Worm (Caenorhabditis elegans) whole organism, young adult: ENCODE measurements around the gene F23B2.10.

Source experiments
- B0019.2 ChIP-seq: fragments of 200-800 bp; sonication (Bioruptor generic); conservative IDR thresholded peaks from 2 replicates; pipeline ENCODE4 v1.3.6; 2022; ENCODE audit warnings: missing genetic modification reagents, missing genetic modification characterization, missing compliant biosample characterization
- F10E7.11 ChIP-seq: sonication (generic microtip); optimal IDR thresholded peaks from 2 replicates; lab custom pipeline; 2017; ENCODE audit warnings: mild to moderate bottlenecking, missing genetic modification characterization, moderate library complexity, missing compliant biosample characterization
- F33H1.4 ChIP-seq: fragments of 200-800 bp; sonication (Bioruptor generic); IDR thresholded peaks from 2 replicates; pipeline ENCODE4 v1.3.6; 2022; ENCODE audit warnings: missing genetic modification reagents, missing genetic modification characterization, missing compliant biosample characterization
- F52B5.7 ChIP-seq: sonication (generic microtip); optimal IDR thresholded peaks from 2 replicates; lab custom pipeline; 2016; ENCODE audit warnings: mild to moderate bottlenecking, missing genetic modification characterization, missing compliant biosample characterization
- K11D2.4 ChIP-seq: fragments of 200-800 bp; sonication (Bioruptor generic); IDR thresholded peaks from 2 replicates; pipeline ENCODE4 v1.3.6; 2022; ENCODE audit warnings: missing genetic modification reagents, missing genetic modification characterization, missing compliant biosample characterization
- T26A5.8 ChIP-seq: sonication (generic microtip); optimal IDR thresholded peaks from 2 replicates; lab custom pipeline; 2016; ENCODE audit warnings: missing genetic modification characterization, missing compliant biosample characterization
- Y56A3A.18 ChIP-seq: fragments of 200-800 bp; sonication (Bioruptor generic); IDR thresholded peaks from 2 replicates; pipeline ENCODE4 v1.3.6; 2022; ENCODE audit warnings: missing genetic modification reagents, missing genetic modification characterization, missing compliant biosample characterization
- Y67H2A.10 ChIP-seq: fragments of 200-800 bp; sonication (Bioruptor generic); conservative IDR thresholded peaks from 2 replicates; pipeline ENCODE4 v1.3.6; 2022; ENCODE audit warnings: missing genetic modification reagents, missing genetic modification characterization, missing compliant biosample characterization
- ZK185.1 ChIP-seq: sonication (generic microtip); optimal IDR thresholded peaks from 2 replicates; lab custom pipeline; 2016; ENCODE audit warnings: mild to moderate bottlenecking, missing genetic modification characterization, missing compliant biosample characterization; ENCODE audit not compliant: poor library complexity, severe bottlenecking
- attf-5 ChIP-seq: fragments of 200-800 bp; sonication (Bioruptor generic); optimal IDR thresholded peaks from 2 replicates; lab custom pipeline; 2018; ENCODE audit warnings: mild to moderate bottlenecking, missing genetic modification characterization, missing compliant biosample characterization
- attf-6 ChIP-seq: fragments of 200-800 bp; sonication (Bioruptor generic); IDR thresholded peaks from 2 replicates; pipeline ENCODE4 v1.3.6; 2022; ENCODE audit warnings: missing genetic modification reagents, missing genetic modification characterization, missing compliant biosample characterization
- bed-2 ChIP-seq: fragments of 200-800 bp; sonication (Bioruptor generic); IDR thresholded peaks from 2 replicates; pipeline ENCODE4 v1.3.6; 2022; ENCODE audit warnings: missing genetic modification reagents, missing genetic modification characterization, missing compliant biosample characterization
- egl-18 ChIP-seq: fragments of 200-800 bp; sonication (Bioruptor generic); IDR thresholded peaks from 2 replicates; pipeline ENCODE4 v1.3.6; 2022; ENCODE audit warnings: missing genetic modification reagents, missing genetic modification characterization, missing compliant biosample characterization
- egl-44 ChIP-seq: fragments of 200-800 bp; sonication (Bioruptor generic); IDR thresholded peaks from 2 replicates; pipeline ENCODE4 v1.3.6; 2022; ENCODE audit warnings: missing genetic modification reagents, missing genetic modification characterization, missing compliant biosample characterization
- hmg-1.2 ChIP-seq: fragments of 200-800 bp; sonication (Bioruptor generic); IDR thresholded peaks from 2 replicates; pipeline ENCODE4 v1.3.6; 2022; ENCODE audit warnings: missing genetic modification reagents, missing genetic modification characterization, missing compliant biosample characterization
- hsf-1 ChIP-seq: fragments of 200-800 bp; sonication (Bioruptor generic); IDR thresholded peaks from 2 replicates; pipeline ENCODE4 v1.3.6; 2022; ENCODE audit warnings: missing genetic modification reagents, missing genetic modification characterization, missing compliant biosample characterization
- lin-26 ChIP-seq: fragments of 200-800 bp; sonication (Bioruptor generic); IDR thresholded peaks from 2 replicates; pipeline ENCODE4 v1.3.6; 2022; ENCODE audit warnings: missing genetic modification reagents, missing genetic modification characterization, missing compliant biosample characterization
- lin-40 ChIP-seq: sonication (generic microtip); optimal IDR thresholded peaks from 2 replicates; lab custom pipeline; 2016; ENCODE audit warnings: missing genetic modification characterization, mild to moderate bottlenecking, missing compliant biosample characterization, missing genotype, missing genetic modification reagents
- lin-54 ChIP-seq: fragments of 200-800 bp; sonication (Bioruptor generic); optimal IDR thresholded peaks from 2 replicates; lab custom pipeline; 2018; ENCODE audit warnings: mild to moderate bottlenecking, missing genetic modification characterization, missing compliant biosample characterization
- lir-1 ChIP-seq: fragments of 200-800 bp; sonication (Bioruptor generic); conservative IDR thresholded peaks from 2 replicates; pipeline ENCODE4 v1.3.6; 2022; ENCODE audit warnings: missing genetic modification reagents, missing genetic modification characterization, missing compliant biosample characterization
- madf-10 ChIP-seq: sonication (generic microtip); optimal IDR thresholded peaks from 2 replicates; lab custom pipeline; 2016; ENCODE audit warnings: mild to moderate bottlenecking, missing genetic modification characterization, missing compliant biosample characterization
- madf-6 ChIP-seq: fragments of 200-800 bp; sonication (Bioruptor generic); IDR thresholded peaks from 2 replicates; pipeline ENCODE4 v1.3.6; 2022; ENCODE audit warnings: missing genetic modification reagents, missing genetic modification characterization, missing compliant biosample characterization
- madf-8 ChIP-seq: fragments of 200-800 bp; sonication (Bioruptor generic); conservative IDR thresholded peaks from 2 replicates; pipeline ENCODE4 v1.3.6; 2022; ENCODE audit warnings: missing genetic modification reagents, missing genetic modification characterization, missing compliant biosample characterization
- mcd-1 ChIP-seq: fragments of 200-800 bp; sonication (Bioruptor generic); IDR thresholded peaks from 2 replicates; pipeline ENCODE4 v1.3.6; 2022; ENCODE audit warnings: missing genetic modification reagents, missing genetic modification characterization, missing compliant biosample characterization
- nhr-80 ChIP-seq: sonication (generic microtip); optimal IDR thresholded peaks from 2 replicates; lab custom pipeline; 2016; ENCODE audit warnings: missing genetic modification characterization, missing compliant biosample characterization
- nhr-90 ChIP-seq: sonication (generic microtip); optimal IDR thresholded peaks from 2 replicates; lab custom pipeline; 2016; ENCODE audit warnings: missing genotype, mild to moderate bottlenecking, missing genetic modification characterization, missing compliant biosample characterization
- snpc-3.4 ChIP-seq: sonication (generic microtip); optimal IDR thresholded peaks from 2 replicates; lab custom pipeline; 2017; ENCODE audit warnings: missing genetic modification characterization, mild to moderate bottlenecking, missing compliant biosample characterization, antibody characterized with exemption, moderate library complexity, missing genotype, missing genetic modification reagents
- snpc-4 ChIP-seq, 5 experiments: fragments of 150-350 bp in 1 of 5; sonication (generic microtip) in 4 of 5; optimal IDR thresholded peaks; 2 replicates each; lab custom pipeline; 2014 to 2018; ENCODE audit warnings: missing genetic modification characterization in 5 of 5, missing biosample characterization in 3 of 5, antibody characterized with exemption in 2 of 5, mild to moderate bottlenecking in 2 of 5, missing compliant biosample characterization in 2 of 5, missing genotype in 2 of 5, moderate library complexity in 2 of 5, missing genetic modification reagents in 1 of 5
- tbx-9 ChIP-seq: sonication (generic microtip); optimal IDR thresholded peaks from 2 replicates; lab custom pipeline; 2016; ENCODE audit warnings: borderline replicate concordance, missing genetic modification characterization, inconsistent platforms, missing compliant biosample characterization
- zfh-2 ChIP-seq: fragments of 200-800 bp; sonication (Bioruptor generic); conservative IDR thresholded peaks from 2 replicates; pipeline ENCODE4 v1.3.6; 2022; ENCODE audit warnings: missing genetic modification reagents, missing genetic modification characterization, missing compliant biosample characterization
- ztf-22 ChIP-seq: fragments of 200-800 bp; sonication (Bioruptor generic); optimal IDR thresholded peaks from 2 replicates; lab custom pipeline; 2018; ENCODE audit warnings: mild to moderate bottlenecking, missing genetic modification characterization, moderate library complexity, missing compliant biosample characterization
- ztf-25 ChIP-seq: fragments of 200-800 bp; sonication (Bioruptor generic); IDR thresholded peaks from 2 replicates; pipeline ENCODE4 v1.3.6; 2022; ENCODE audit warnings: missing genetic modification reagents, missing genetic modification characterization, missing compliant biosample characterization
- ztf-26 ChIP-seq: sonication (generic microtip); optimal IDR thresholded peaks from 2 replicates; lab custom pipeline; 2017; ENCODE audit warnings: missing genetic modification characterization, missing compliant biosample characterization

F23B2.10 gene

DNA sequence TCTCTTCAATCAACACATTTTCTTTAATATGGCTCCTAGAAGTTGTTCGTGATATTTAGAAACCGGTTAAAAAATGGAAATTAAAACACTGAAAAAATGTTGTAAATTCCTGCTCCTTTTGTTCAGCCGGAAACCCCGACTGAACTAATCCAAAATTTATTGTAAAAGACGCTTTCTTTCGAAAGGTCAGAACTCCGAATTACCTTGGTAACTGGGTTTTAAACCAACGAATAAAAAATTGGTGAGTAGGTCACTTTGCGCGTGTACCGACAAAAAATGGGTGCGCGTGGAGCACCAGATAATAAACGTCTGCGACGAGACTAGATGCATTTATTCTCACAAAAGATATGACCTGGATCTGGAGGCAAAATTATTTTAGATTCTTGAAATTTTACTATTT, 23.6 kb downstream of the F23B2.10 start (continued):
- TF ChIP-seq B0019.2 (GFP tag; lab: Robert Waterston, UW) = no peak

DNA sequence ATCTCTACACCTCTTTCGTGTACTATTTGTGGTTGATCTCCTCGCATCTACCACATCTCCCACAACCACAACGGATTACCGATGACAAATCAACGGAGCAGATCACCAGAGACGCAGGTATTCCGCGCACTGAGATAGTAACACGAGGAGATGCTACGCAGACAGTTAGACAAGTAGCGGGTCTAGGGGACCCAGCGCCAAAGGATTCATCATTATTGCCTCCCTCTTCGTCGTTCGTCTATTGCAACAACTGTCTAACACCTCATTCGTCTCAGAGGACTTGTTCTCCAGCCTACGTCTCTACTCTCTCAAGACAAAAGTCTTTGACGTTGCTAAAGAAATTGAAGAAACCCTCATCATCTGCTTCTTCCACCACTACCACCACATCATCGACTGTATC, 32.6 kb downstream of the F23B2.10 start:
- TF ChIP-seq hmg-1.2 (GFP tag; lab: Robert Waterston, UW) (peak; percentile 50; the same call in 1 of the 2 replicates), mcd-1 (GFP tag; lab: Robert Waterston, UW) (0 out of 2 replicates have a peak, but pooled peaks have one; percentile 20), lin-40 (peak; percentile 16), attf-5 (GFP tag; lab: Kevin White, UChicago) (peak; percentile 8), F52B5.7 (tag; lab: Kevin White, UChicago) (no peak)

DNA sequence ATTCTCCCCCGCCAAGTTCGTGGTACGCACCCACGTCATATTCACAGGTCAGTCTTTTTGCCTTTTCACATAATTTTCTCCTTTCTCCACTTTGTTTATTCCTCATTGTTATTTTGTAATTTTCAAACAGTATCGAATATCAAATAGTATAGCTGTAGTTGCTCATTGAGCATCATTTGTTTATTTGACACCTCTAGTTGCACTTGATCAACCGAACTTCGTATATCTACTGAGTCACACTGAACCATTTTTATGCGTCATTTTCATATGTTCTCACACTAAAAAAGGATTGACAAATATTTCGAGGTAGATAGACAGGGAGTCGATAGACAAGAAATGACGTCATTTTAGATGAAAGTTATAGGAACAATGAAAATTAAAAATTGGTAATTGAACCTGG, 33.9 kb downstream of the F23B2.10 start:
- no peak for TF ChIP-seq madf-6 (GFP tag; lab: Robert Waterston, UW)
- TF ChIP-seq nhr-80 (tag; lab: Kevin White, UChicago) = no peak
- TF ChIP-seq K11D2.4 (GFP tag; lab: Robert Waterston, UW) = no peak
- no peak for TF ChIP-seq ztf-26 (tag; lab: Kevin White, UChicago)
- TF ChIP-seq tbx-9 (tag; lab: Kevin White, UChicago) = no peak
- TF ChIP-seq nhr-90 (tag; lab: Kevin White, UChicago) = no peak
- no peak for TF ChIP-seq T26A5.8 (tag; lab: Kevin White, UChicago)
- no peak for TF ChIP-seq zfh-2 (GFP tag; lab: Robert Waterston, UW)
- no peak for TF ChIP-seq lin-26 (GFP tag; lab: Robert Waterston, UW)
- no peak for TF ChIP-seq egl-44

DNA sequence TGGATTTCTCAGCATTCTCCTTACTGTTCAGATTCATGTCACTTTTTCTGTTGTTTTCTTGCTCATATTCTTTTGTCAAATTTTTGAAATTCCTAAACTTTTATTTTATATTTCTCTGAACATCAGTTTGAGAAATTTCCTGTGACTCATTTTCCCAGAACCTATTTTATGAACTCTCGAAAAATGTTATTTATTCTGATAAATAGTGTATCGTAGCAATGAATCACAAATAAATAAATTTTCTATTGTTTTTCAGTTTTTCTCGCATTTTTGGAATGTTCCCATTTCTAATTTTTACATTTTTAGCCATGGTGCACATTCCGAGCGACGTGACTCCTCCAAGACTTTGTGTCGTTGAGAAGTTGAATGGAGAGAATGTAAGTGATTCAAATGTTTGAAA, 35.4 kb downstream of the F23B2.10 start, which contains the start of gene nrfl-1:
TSS of gene nrfl-1 (plus strand) at position 301 of the 400 bp plus-strand sequence.
- no peak for TF ChIP-seq bed-2
- TF ChIP-seq ztf-25 (GFP tag; lab: Robert Waterston, UW) = no peak
- no peak for TF ChIP-seq ztf-22 (GFP tag; lab: Kevin White, UChicago)
- no peak for TF ChIP-seq F10E7.11 (tag; lab: Kevin White, UChicago)
- TF ChIP-seq madf-8 = no peak
- TF ChIP-seq T26A5.8 (tag; lab: Kevin White, UChicago) = no peak
- no peak for TF ChIP-seq snpc-3.4 (tag; lab: Kevin White, UChicago)
- TF ChIP-seq Y67H2A.10 (GFP tag; lab: Robert Waterston, UW) = no peak
- TF ChIP-seq Y56A3A.18 (GFP tag; lab: Robert Waterston, UW) = no peak
- TF ChIP-seq madf-10 = no peak
- TF ChIP-seq ZK185.1 (tag; lab: Kevin White, UChicago) = no peak
- TF ChIP-seq egl-18 (GFP tag; lab: Robert Waterston, UW) = no peak
- TF ChIP-seq lir-1 = no peak
- TF ChIP-seq hsf-1 (GFP tag; lab: Robert Waterston, UW) = no peak
- TF ChIP-seq F33H1.4 (GFP tag; lab: Robert Waterston, UW) = no peak
- no peak for TF ChIP-seq attf-6 (GFP tag; lab: Robert Waterston, UW)
- no peak for TF ChIP-seq lin-54 (GFP tag; lab: Kevin White, UChicago)
- no peak for TF ChIP-seq snpc-4 (GFP tag; optimal IDR thresholded peaks at IDR 0.05; lab: Kevin White, UChicago)
- no peak for TF ChIP-seq snpc-4 (tag; optimal IDR thresholded peaks at IDR 0.05; lab: Kevin White, UChicago)
